Worm (Caenorhabditis elegans) whole organism, L2 larva: ENCODE results near the gene aqp-11.

Experiments used
- C34F6.9 ChIP-seq: fragments of 150-350 bp; optimal IDR thresholded peaks from 2 replicates; lab custom pipeline; 2014; ENCODE audit warnings: missing biosample characterization, missing genetic modification characterization
- F13H6.1 ChIP-seq: sonication (generic microtip); optimal IDR thresholded peaks from 2 replicates; lab custom pipeline; 2016; ENCODE audit warnings: missing genetic modification characterization, missing compliant biosample characterization
- Y55F3AM.14 ChIP-seq: fragments of 200-800 bp; sonication (Bioruptor generic); optimal IDR thresholded peaks from 2 replicates; lab custom pipeline; 2018; ENCODE audit warnings: mild to moderate bottlenecking, missing genetic modification characterization, missing compliant biosample characterization
- ZK546.5 ChIP-seq: sonication (generic microtip); optimal IDR thresholded peaks from 2 replicates; lab custom pipeline; 2017; ENCODE audit warnings: missing biosample characterization, missing genetic modification characterization
- ama-1 ChIP-seq: fragments of 150-350 bp; optimal IDR thresholded peaks from 2 replicates; lab custom pipeline; 2018; ENCODE audit warnings: inconsistent platforms
- blmp-1 ChIP-seq: sonication (generic microtip); optimal IDR thresholded peaks from 2 replicates; lab custom pipeline; 2017; ENCODE audit warnings: missing genetic modification characterization, mild to moderate bottlenecking, missing compliant biosample characterization, antibody characterized with exemption, moderate library complexity; ENCODE audit not compliant: insufficient read depth
- ceh-16 ChIP-seq: fragments of 150-350 bp; optimal IDR thresholded peaks from 2 replicates; lab custom pipeline; 2014; ENCODE audit warnings: missing biosample characterization, missing genetic modification characterization
- ceh-82 ChIP-seq: fragments of 150-350 bp; optimal IDR thresholded peaks from 2 replicates; lab custom pipeline; 2014; ENCODE audit warnings: missing biosample characterization, missing genetic modification characterization
- dmd-4 ChIP-seq: sonication (generic microtip); optimal IDR thresholded peaks from 2 replicates; lab custom pipeline; 2017; ENCODE audit warnings: missing biosample characterization, missing genetic modification characterization
- elt-1 ChIP-seq: fragments of 150-350 bp; optimal IDR thresholded peaks from 2 replicates; lab custom pipeline; 2014; ENCODE audit warnings: missing biosample characterization, missing genetic modification characterization
- fos-1 ChIP-seq: fragments of 150-350 bp; optimal IDR thresholded peaks from 2 replicates; lab custom pipeline; 2014; ENCODE audit warnings: missing biosample characterization, missing genetic modification characterization
- gmeb-1 ChIP-seq: fragments of 150-350 bp; optimal IDR thresholded peaks from 2 replicates; lab custom pipeline; 2014; ENCODE audit warnings: missing biosample characterization, missing genetic modification characterization
- lin-11 ChIP-seq: fragments of 150-350 bp; sonication (generic microtip); optimal IDR thresholded peaks from 2 replicates; lab custom pipeline; 2014; ENCODE audit warnings: missing biosample characterization, missing genetic modification characterization, inconsistent platforms, mixed read lengths
- lin-13 ChIP-seq: fragments of 150-350 bp; optimal IDR thresholded peaks from 2 replicates; lab custom pipeline; 2014; ENCODE audit warnings: missing biosample characterization, missing genetic modification reagents, missing genetic modification characterization
- lsy-2 ChIP-seq, 2 experiments: fragments of 150-350 bp in 1 of 2; sonication (generic microtip) in 1 of 2; optimal IDR thresholded peaks; 2 replicates each; lab custom pipeline; 2014 to 2017; ENCODE audit warnings: missing biosample characterization in 2 of 2, missing genetic modification characterization in 2 of 2
- mab-5 ChIP-seq: fragments of 150-350 bp; optimal IDR thresholded peaks from 2 replicates; lab custom pipeline; 2014; ENCODE audit warnings: missing biosample characterization, missing genetic modification characterization
- mbf-1 ChIP-seq: sonication (generic microtip); optimal IDR thresholded peaks from 2 replicates; lab custom pipeline; 2017; ENCODE audit warnings: missing biosample characterization, missing genetic modification characterization
- mdl-1 ChIP-seq, 2 experiments: fragments of 150-350 bp in 1 of 2; sonication (generic microtip) in 1 of 2; optimal IDR thresholded peaks; 2 replicates each; lab custom pipeline; 2017; ENCODE audit warnings: missing biosample characterization in 2 of 2, missing genetic modification characterization in 2 of 2
- nhr-12 ChIP-seq: fragments of 150-350 bp; optimal IDR thresholded peaks from 2 replicates; lab custom pipeline; 2014; ENCODE audit warnings: missing biosample characterization, missing genetic modification characterization
- nhr-129 ChIP-seq: fragments of 150-350 bp; optimal IDR thresholded peaks from 2 replicates; lab custom pipeline; 2014; ENCODE audit warnings: missing biosample characterization, missing genetic modification characterization
- nhr-21 ChIP-seq: fragments of 150-350 bp; optimal IDR thresholded peaks from 2 replicates; lab custom pipeline; 2014; ENCODE audit warnings: missing biosample characterization, missing genetic modification characterization
- nhr-23 ChIP-seq: fragments of 150-350 bp; optimal IDR thresholded peaks from 2 replicates; lab custom pipeline; 2014; ENCODE audit warnings: missing biosample characterization, missing genetic modification reagents, missing genetic modification characterization
- nhr-25 ChIP-seq: fragments of 150-350 bp; sonication (generic microtip); optimal IDR thresholded peaks from 3 replicates; lab custom pipeline; 2014; ENCODE audit warnings: missing biosample characterization, missing genetic modification characterization
- nhr-77 ChIP-seq: fragments of 150-350 bp; optimal IDR thresholded peaks from 2 replicates; lab custom pipeline; 2014; ENCODE audit warnings: missing biosample characterization, missing genetic modification characterization
- sem-4 ChIP-seq: fragments of 150-350 bp; optimal IDR thresholded peaks from 2 replicates; lab custom pipeline; 2014; ENCODE audit warnings: missing biosample characterization, missing genetic modification reagents, missing genetic modification characterization
- sma-3 ChIP-seq: sonication (generic microtip); optimal IDR thresholded peaks from 2 replicates; lab custom pipeline; 2016; ENCODE audit warnings: missing genetic modification reagents, missing genetic modification characterization, missing compliant biosample characterization
- sma-9 ChIP-seq, 2 experiments: fragments of 150-350 bp in 1 of 2; sonication (generic microtip) in 1 of 2; optimal IDR thresholded peaks; 2 replicates each; lab custom pipeline; 2014 to 2016; ENCODE audit warnings: missing genetic modification characterization in 2 of 2, mild to moderate bottlenecking in 1 of 2, missing biosample characterization in 1 of 2, missing compliant biosample characterization in 1 of 2, missing genetic modification reagents in 1 of 2, moderate library complexity in 1 of 2
- snpc-4 ChIP-seq: fragments of 150-350 bp; optimal IDR thresholded peaks from 2 replicates; lab custom pipeline; 2014; ENCODE audit warnings: missing biosample characterization, missing genetic modification characterization
- unc-55 ChIP-seq: fragments of 150-350 bp; sonication (generic microtip); optimal IDR thresholded peaks from 3 replicates; lab custom pipeline; 2014; ENCODE audit warnings: missing biosample characterization, missing genetic modification reagents, missing genetic modification characterization
- unc-62 ChIP-seq: fragments of 150-350 bp; optimal IDR thresholded peaks from 2 replicates; lab custom pipeline; 2014; ENCODE audit warnings: missing biosample characterization, missing genetic modification reagents, missing genetic modification characterization
- zag-1 ChIP-seq: fragments of 150-350 bp; optimal IDR thresholded peaks from 2 replicates; lab custom pipeline; 2014; ENCODE audit warnings: missing biosample characterization, missing genetic modification characterization
- ztf-1 ChIP-seq: fragments of 200-800 bp; sonication (Bioruptor generic); conservative IDR thresholded peaks from 2 replicates; pipeline ENCODE4 v1.3.6; 2022; ENCODE audit warnings: missing genetic modification characterization, missing compliant biosample characterization
- ztf-11 ChIP-seq: sonication (generic microtip); optimal IDR thresholded peaks from 2 replicates; lab custom pipeline; 2017; ENCODE audit warnings: missing biosample characterization, missing genetic modification characterization
- ztf-4 ChIP-seq: fragments of 150-350 bp; optimal IDR thresholded peaks from 2 replicates; lab custom pipeline; 2014; ENCODE audit warnings: missing biosample characterization, missing genetic modification characterization

The aqp-11 gene

DNA sequence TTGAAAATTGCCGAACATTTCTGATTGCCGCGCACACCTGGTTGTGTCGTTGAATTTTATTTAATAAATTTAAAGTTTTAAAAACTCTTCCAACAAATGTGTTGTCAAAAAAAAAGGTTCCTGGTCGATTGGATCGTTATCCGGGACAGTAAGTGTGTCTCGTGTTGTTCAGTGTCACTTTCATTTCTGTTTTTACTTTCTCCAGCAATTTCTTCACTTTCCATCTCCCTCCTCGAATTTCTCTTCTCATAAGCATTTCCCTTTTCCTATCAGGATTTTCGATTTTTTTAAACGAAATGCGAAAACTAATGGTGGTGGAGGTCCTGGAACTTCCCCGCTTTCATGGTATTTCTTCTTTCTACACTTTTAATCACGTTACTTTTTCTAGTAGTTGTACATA is 22.5 kb downstream of the aqp-11 start:
- TF ChIP-seq blmp-1 (tag; lab: Kevin White, UChicago) (peak; percentile 91), Y55F3AM.14 (GFP tag; lab: Kevin White, UChicago) (no peak)

- TF ChIP-seq mdl-1 (tag; optimal IDR thresholded peaks at IDR 0.05; lab: Kevin White, UChicago) = peak in 1 of 2 experiments; percentile 30
- TF ChIP-seq elt-1 (tag; lab: Kevin White, UChicago) = no peak
- TF ChIP-seq dmd-4 (tag; lab: Kevin White, UChicago) = no peak
- peak; percentile 13 for TF ChIP-seq C34F6.9 (tag; lab: Kevin White, UChicago)
- peak; percentile 35 for TF ChIP-seq unc-55 (GFP tag; lab: Kevin White, UChicago)
- no peak for TF ChIP-seq snpc-4
- peak; percentile 74 for TF ChIP-seq F13H6.1 (tag; lab: Kevin White, UChicago)
Observed at ce11 chrIII:13697822-13698221, 24.7 kb downstream of the aqp-11 start.

- no peak for TF ChIP-seq ceh-82 (tag; lab: Kevin White, UChicago)
- peak; percentile 4 for TF ChIP-seq F13H6.1 (tag; lab: Kevin White, UChicago)
Observed at ce11 chrIII:13701691-13702090, 28.6 kb downstream of the aqp-11 start, which contains the start of gene lit-1. lit-1 (plus strand) TSS chrIII:13701991.

ce11 chrIII:13708415-13708814 is 35.3 kb downstream of the aqp-11 start:
- TF ChIP-seq C34F6.9 (tag; lab: Kevin White, UChicago) (no peak), gmeb-1 (tag; lab: Kevin White, UChicago) (no peak), ama-1 (lab: Kevin White, UChicago) (no peak), nhr-12 (tag; lab: Kevin White, UChicago) (no peak), ZK546.5 (tag; lab: Kevin White, UChicago) (no peak), mdl-1 (tag; optimal IDR thresholded peaks at IDR 0.05; lab: Kevin White, UChicago) (no peak), nhr-25 (tag; lab: Kevin White, UChicago) (no peak), sma-9 (GFP tag; optimal IDR thresholded peaks at IDR 0.05; lab: Kevin White, UChicago) (no peak), sma-9 (tag; optimal IDR thresholded peaks at IDR 0.05; lab: Kevin White, UChicago) (no peak)

DNA sequence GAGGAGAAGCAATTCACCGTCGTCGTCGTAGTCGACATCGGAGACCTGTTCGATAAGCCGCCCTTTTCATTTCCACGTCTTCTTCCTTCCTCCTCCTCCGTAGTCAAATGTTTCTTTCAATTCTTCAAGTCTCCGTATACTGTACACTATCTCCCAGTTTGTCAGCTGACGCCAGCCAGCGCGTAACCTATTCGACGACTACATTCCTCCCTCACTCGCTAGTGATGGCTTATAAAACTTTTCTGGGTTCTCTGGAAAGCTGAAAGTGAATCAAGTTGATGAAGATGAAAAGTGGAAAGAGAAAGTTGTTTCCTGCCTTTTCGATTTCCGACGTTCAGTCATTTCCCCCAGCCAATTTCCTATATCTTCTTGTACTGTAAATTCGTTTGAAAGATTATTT is 36.0 kb downstream of the aqp-11 start:
- peak; percentile 30 for TF ChIP-seq nhr-129 (tag; lab: Kevin White, UChicago)
- no peak for TF ChIP-seq fos-1 (tag; lab: Kevin White, UChicago)
- TF ChIP-seq nhr-21 (tag; lab: Kevin White, UChicago) = no peak
- no peak for TF ChIP-seq ceh-16 (tag; lab: Kevin White, UChicago)
- TF ChIP-seq sma-3 = peak; percentile 4
- peak; percentile 85 for TF ChIP-seq blmp-1 (tag; lab: Kevin White, UChicago)
- TF ChIP-seq nhr-25 (tag; lab: Kevin White, UChicago) = peak; percentile 4
- TF ChIP-seq, all 48 proteins: peak for 4

DNA sequence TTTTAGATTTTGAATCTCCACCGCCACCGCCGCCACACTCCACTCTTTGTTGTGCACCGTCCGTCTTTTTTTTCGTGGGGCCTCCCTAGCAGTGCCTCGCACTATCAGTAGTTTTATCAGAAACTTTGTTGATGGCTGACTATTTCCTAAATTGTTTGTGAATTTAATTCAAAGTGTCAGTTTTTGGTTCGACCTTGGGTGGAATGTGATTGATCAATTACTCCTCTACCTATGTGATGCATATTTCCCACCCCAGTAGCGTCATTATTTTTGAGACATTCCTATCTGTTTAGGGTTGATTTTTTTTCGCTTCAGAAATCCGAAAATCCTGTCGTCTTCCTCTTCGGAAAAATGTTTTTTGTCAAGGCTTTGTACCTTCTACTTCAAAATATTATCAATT is 37.6 kb downstream of the aqp-11 start:
- no peak for TF ChIP-seq ztf-4 (tag; lab: Kevin White, UChicago)
- TF ChIP-seq fos-1 (tag; lab: Kevin White, UChicago) = no peak
- TF ChIP-seq nhr-23 (tag; lab: Kevin White, UChicago) = no peak
- TF ChIP-seq unc-62 (GFP tag; lab: Kevin White, UChicago) = no peak
- TF ChIP-seq ztf-11 (tag; lab: Kevin White, UChicago) = no peak
- TF ChIP-seq F13H6.1 (tag; lab: Kevin White, UChicago) = peak; percentile 11
- TF ChIP-seq sma-9 (GFP tag; optimal IDR thresholded peaks at IDR 0.05; lab: Kevin White, UChicago) = peak; percentile 25
- no peak for TF ChIP-seq sma-9 (tag; optimal IDR thresholded peaks at IDR 0.05; lab: Kevin White, UChicago)
- no peak for TF ChIP-seq snpc-4
- TF ChIP-seq nhr-25 (tag; lab: Kevin White, UChicago) = peak; percentile 29
- TF ChIP-seq ama-1 (lab: Kevin White, UChicago) = no peak

DNA sequence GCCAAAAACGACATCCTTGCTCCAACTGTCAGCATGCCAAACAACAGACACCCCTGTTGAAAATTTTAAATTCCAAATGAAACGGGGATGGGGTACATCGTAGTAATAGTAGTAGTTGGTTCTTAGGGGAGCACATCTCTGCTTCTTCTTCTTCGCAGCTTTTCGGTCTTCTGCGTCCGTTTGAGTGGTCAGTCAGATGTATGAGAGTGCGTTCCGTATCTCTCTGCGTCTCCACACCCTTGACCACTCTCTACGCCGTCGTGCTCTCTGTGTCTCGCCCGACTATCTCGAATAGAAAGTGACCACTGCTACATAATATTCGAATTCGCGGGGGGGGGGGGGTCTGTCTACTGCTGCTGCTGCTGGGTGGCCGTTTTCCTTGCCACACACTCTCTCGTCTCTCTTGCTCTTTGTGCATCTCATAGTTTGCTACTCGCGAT is 39.8 kb downstream of the aqp-11 start:
- TF ChIP-seq nhr-77 (tag; lab: Kevin White, UChicago) = no peak
- peak; percentile 87 for TF ChIP-seq sma-9 (GFP tag; optimal IDR thresholded peaks at IDR 0.05; lab: Kevin White, UChicago)
- no peak for TF ChIP-seq sma-9 (tag; optimal IDR thresholded peaks at IDR 0.05; lab: Kevin White, UChicago)
- peak; percentile 99 for TF ChIP-seq F13H6.1 (tag; lab: Kevin White, UChicago)
- peak; percentile 9 for TF ChIP-seq blmp-1 (tag; lab: Kevin White, UChicago)
- peak; percentile 27 for TF ChIP-seq lin-11
- peak; percentile 7 for TF ChIP-seq fos-1 (tag; lab: Kevin White, UChicago)
- TF ChIP-seq mdl-1 (tag; optimal IDR thresholded peaks at IDR 0.05; lab: Kevin White, UChicago) = peak in 1 of 2 experiments; percentile 40
- peak; percentile 41 for TF ChIP-seq sem-4 (tag; lab: Kevin White, UChicago)
- no peak for TF ChIP-seq ztf-1 (GFP tag; lab: Robert Waterston, UW)
- peak; percentile 16 for TF ChIP-seq C34F6.9 (tag; lab: Kevin White, UChicago)
- peak; percentile 62 for TF ChIP-seq lin-13 (GFP tag; lab: Kevin White, UChicago)
- peak; percentile 54 for TF ChIP-seq unc-55 (GFP tag; lab: Kevin White, UChicago)
- TF ChIP-seq lsy-2 (tag; optimal IDR thresholded peaks at IDR 0.05; lab: Kevin White, UChicago) = peak in 1 of 2 experiments; percentile 67
- TF ChIP-seq zag-1 (tag; lab: Kevin White, UChicago) = peak; percentile 36
- TF ChIP-seq ceh-16 (tag; lab: Kevin White, UChicago) = no peak
- TF ChIP-seq mab-5 = peak; percentile 35
- no peak for TF ChIP-seq mbf-1 (tag; lab: Kevin White, UChicago)
